Worm (Caenorhabditis elegans) whole organism, L3 larva: ENCODE measurements around the gene ZC262.2.
"Not testable (repeated sequence)": the region's sequence is repeated elsewhere in the genome, so short reads cannot be mapped to it uniquely, and the experiment has no call there.

Source experiments
- R02D3.7 ChIP-seq: fragments of 150-350 bp; optimal IDR thresholded peaks from 2 replicates; lab custom pipeline; 2014; ENCODE audit warnings: missing biosample characterization, missing genetic modification characterization
- ZK546.5 ChIP-seq: sonication (generic microtip); optimal IDR thresholded peaks from 2 replicates; lab custom pipeline; 2017; ENCODE audit warnings: missing biosample characterization, missing genetic modification characterization
- aly-2 ChIP-seq: fragments of 150-350 bp; optimal IDR thresholded peaks from 2 replicates; lab custom pipeline; 2014; ENCODE audit warnings: missing biosample characterization, missing genetic modification characterization
- ama-1 ChIP-seq: fragments of 150-350 bp; optimal IDR thresholded peaks from 2 replicates; lab custom pipeline; 2018
- ceh-16 ChIP-seq: sonication (generic microtip); optimal IDR thresholded peaks from 2 replicates; lab custom pipeline; 2017; ENCODE audit warnings: missing biosample characterization, missing genetic modification characterization
- ceh-28 ChIP-seq: fragments of 150-350 bp; optimal IDR thresholded peaks from 2 replicates; lab custom pipeline; 2014; ENCODE audit warnings: missing biosample characterization, missing genetic modification reagents, missing genetic modification characterization
- ceh-82 ChIP-seq: fragments of 150-350 bp; optimal IDR thresholded peaks from 2 replicates; lab custom pipeline; 2014; ENCODE audit warnings: missing biosample characterization, missing genetic modification characterization
- ceh-9 ChIP-seq: sonication (generic microtip); optimal IDR thresholded peaks from 2 replicates; lab custom pipeline; 2018; ENCODE audit warnings: missing biosample characterization, missing genetic modification characterization
- daf-12 ChIP-seq: fragments of 150-350 bp; optimal IDR thresholded peaks from 2 replicates; lab custom pipeline; 2014; ENCODE audit warnings: missing biosample characterization, missing genetic modification reagents, missing genetic modification characterization
- egl-27 ChIP-seq: sonication (generic microtip); optimal IDR thresholded peaks from 4 replicates; lab custom pipeline; 2017; ENCODE audit warnings: missing biosample characterization, missing genetic modification reagents, missing genetic modification characterization
- elt-2 ChIP-seq: sonication (generic microtip); optimal IDR thresholded peaks from 2 replicates; lab custom pipeline; 2016; ENCODE audit warnings: missing genetic modification reagents, mild to moderate bottlenecking, missing genetic modification characterization, missing compliant biosample characterization
- elt-3 ChIP-seq, 3 experiments: fragments of 150-350 bp in 1 of 3; sonication (generic microtip) in 2 of 3; optimal IDR thresholded peaks; 2 replicates in 2 of 3; 4 replicates in 1 of 3; lab custom pipeline; 2014 to 2017; ENCODE audit warnings: missing biosample characterization in 3 of 3, missing genetic modification characterization in 3 of 3
- eor-1 ChIP-seq, 2 experiments: fragments of 150-350 bp; optimal IDR thresholded peaks; 2 replicates each; lab custom pipeline; 2014 to 2018; ENCODE audit warnings: missing biosample characterization in 2 of 2, missing genetic modification characterization in 2 of 2
- fkh-10 ChIP-seq: sonication (generic microtip); optimal IDR thresholded peaks from 2 replicates; lab custom pipeline; 2017; ENCODE audit warnings: missing biosample characterization, missing genetic modification reagents, missing genetic modification characterization
- fkh-2 ChIP-seq: fragments of 150-350 bp; optimal IDR thresholded peaks from 2 replicates; lab custom pipeline; 2014; ENCODE audit warnings: missing biosample characterization, missing genetic modification reagents, missing genetic modification characterization
- hmg-11 ChIP-seq: sonication (generic microtip); optimal IDR thresholded peaks from 2 replicates; lab custom pipeline; 2016; ENCODE audit warnings: missing genetic modification characterization, missing compliant biosample characterization
- jun-1 ChIP-seq: fragments of 150-350 bp; optimal IDR thresholded peaks from 2 replicates; lab custom pipeline; 2014; ENCODE audit warnings: missing biosample characterization, missing genetic modification reagents, missing genetic modification characterization
- lin-15B ChIP-seq: fragments of 150-350 bp; optimal IDR thresholded peaks from 2 replicates; lab custom pipeline; 2014; ENCODE audit warnings: missing biosample characterization, missing genetic modification characterization
- lin-39 ChIP-seq: fragments of 150-350 bp; optimal IDR thresholded peaks from 2 replicates; lab custom pipeline; 2018; ENCODE audit warnings: missing biosample characterization, missing genetic modification reagents, missing genetic modification characterization
- mdl-1 ChIP-seq: fragments of 150-350 bp; optimal IDR thresholded peaks from 2 replicates; lab custom pipeline; 2014; ENCODE audit warnings: missing biosample characterization, missing genetic modification characterization
- mml-1 ChIP-seq: fragments of 150-350 bp; sonication (generic microtip); optimal IDR thresholded peaks from 3 replicates; lab custom pipeline; 2014; ENCODE audit warnings: missing biosample characterization, missing genetic modification characterization
- nfya-1 ChIP-seq: sonication (generic microtip); optimal IDR thresholded peaks from 2 replicates; lab custom pipeline; 2017; ENCODE audit warnings: missing genetic modification characterization, mild to moderate bottlenecking, missing compliant biosample characterization, antibody characterized with exemption, moderate library complexity; ENCODE audit not compliant: insufficient read depth
- nhr-11 ChIP-seq: fragments of 150-350 bp; optimal IDR thresholded peaks from 2 replicates; lab custom pipeline; 2014; ENCODE audit warnings: missing biosample characterization, missing genetic modification characterization
- nhr-12 ChIP-seq: fragments of 150-350 bp; optimal IDR thresholded peaks from 2 replicates; lab custom pipeline; 2014; ENCODE audit warnings: missing biosample characterization, missing genetic modification characterization
- nhr-23 ChIP-seq: fragments of 150-350 bp; optimal IDR thresholded peaks from 2 replicates; lab custom pipeline; 2014; ENCODE audit warnings: missing biosample characterization, missing genetic modification reagents, missing genetic modification characterization
- nhr-237 ChIP-seq: fragments of 150-350 bp; optimal IDR thresholded peaks from 2 replicates; lab custom pipeline; 2014; ENCODE audit warnings: missing biosample characterization, missing genetic modification characterization
- nhr-25 ChIP-seq: sonication (generic microtip); optimal IDR thresholded peaks from 2 replicates; lab custom pipeline; 2017; ENCODE audit warnings: missing biosample characterization, missing genetic modification characterization
- nhr-28 ChIP-seq: fragments of 150-350 bp; optimal IDR thresholded peaks from 2 replicates; lab custom pipeline; 2014; ENCODE audit warnings: missing biosample characterization, missing genetic modification characterization
- nhr-43 ChIP-seq: sonication (generic microtip); optimal IDR thresholded peaks from 2 replicates; lab custom pipeline; 2016; ENCODE audit warnings: mild to moderate bottlenecking, missing genetic modification characterization, missing compliant biosample characterization; ENCODE audit not compliant: poor library complexity, severe bottlenecking
- nhr-67 ChIP-seq: fragments of 150-350 bp; optimal IDR thresholded peaks from 2 replicates; lab custom pipeline; 2014; ENCODE audit warnings: missing biosample characterization, missing genetic modification characterization
- nhr-76 ChIP-seq: fragments of 150-350 bp; sonication (generic microtip); optimal IDR thresholded peaks from 5 replicates; lab custom pipeline; 2014; ENCODE audit warnings: missing biosample characterization, missing genetic modification characterization
- pha-4 ChIP-seq: fragments of 150-350 bp; optimal IDR thresholded peaks from 2 replicates; lab custom pipeline; 2014; ENCODE audit warnings: missing biosample characterization, missing genetic modification reagents, missing genetic modification characterization
- pqm-1 ChIP-seq: fragments of 150-350 bp; optimal IDR thresholded peaks from 2 replicates; lab custom pipeline; 2017; ENCODE audit warnings: missing biosample characterization, missing genetic modification characterization, inconsistent platforms
- sea-2 ChIP-seq: fragments of 150-350 bp; sonication (generic microtip); optimal IDR thresholded peaks from 4 replicates; lab custom pipeline; 2014; ENCODE audit warnings: missing biosample characterization, missing genetic modification reagents, missing genetic modification characterization
- snpc-4 ChIP-seq: fragments of 150-350 bp; optimal IDR thresholded peaks from 2 replicates; lab custom pipeline; 2014; ENCODE audit warnings: missing biosample characterization, missing genetic modification characterization
- tbx-2 ChIP-seq: sonication (generic microtip); optimal IDR thresholded peaks from 2 replicates; lab custom pipeline; 2016; ENCODE audit warnings: mild to moderate bottlenecking, missing genetic modification characterization, missing compliant biosample characterization
- unc-39 ChIP-seq: sonication (generic microtip); optimal IDR thresholded peaks from 4 replicates; lab custom pipeline; 2017; ENCODE audit warnings: missing biosample characterization, missing genetic modification characterization
- unc-62 ChIP-seq: fragments of 150-350 bp; sonication (generic microtip); optimal IDR thresholded peaks from 4 replicates; lab custom pipeline; 2014; ENCODE audit warnings: missing biosample characterization, missing genetic modification reagents, missing genetic modification characterization
- zag-1 ChIP-seq: fragments of 150-350 bp; optimal IDR thresholded peaks from 2 replicates; lab custom pipeline; 2014; ENCODE audit warnings: missing biosample characterization, missing genetic modification characterization
- ztf-11 ChIP-seq: fragments of 150-350 bp; optimal IDR thresholded peaks from 2 replicates; lab custom pipeline; 2014; ENCODE audit warnings: missing biosample characterization, missing genetic modification characterization
- ztf-4 ChIP-seq: fragments of 150-350 bp; optimal IDR thresholded peaks from 2 replicates; lab custom pipeline; 2014; ENCODE audit warnings: missing biosample characterization, missing genetic modification characterization

The ZC262.2 gene

ce11 chrIII:8347822-8348221, 16.0 kb downstream of the ZC262.2 start, which contains the start of gene clc-29:
TSS of gene clc-29 (minus strand) at chrIII:8347922.
- not testable (repeated sequence) for TF ChIP-seq elt-2 (tag; lab: Kevin White, UChicago); pqm-1 (tag; lab: Kevin White, UChicago); nhr-12

- TF ChIP-seq nfya-1 (tag; lab: Kevin White, UChicago) = peak; percentile 88
- peak; percentile 14 for TF ChIP-seq nhr-25 (tag; lab: Kevin White, UChicago)
- TF ChIP-seq pqm-1 (tag; lab: Kevin White, UChicago) = peak; percentile 18
- TF ChIP-seq ceh-28 (tag; lab: Kevin White, UChicago) = peak; percentile 52
- peak; percentile 4 for TF ChIP-seq snpc-4 (tag; lab: Kevin White, UChicago)
- TF ChIP-seq pha-4 = peak; percentile 87
- peak; percentile 36 for TF ChIP-seq mdl-1 (tag; lab: Kevin White, UChicago)
- TF ChIP-seq mml-1 (tag; lab: Kevin White, UChicago) = no peak
- TF ChIP-seq elt-3 (tag; optimal IDR thresholded peaks at IDR 0.05; lab: Kevin White, UChicago) = no peak
- TF ChIP-seq ama-1 = peak; percentile 15
- TF ChIP-seq fkh-10 (GFP tag; lab: Kevin White, UChicago) = no peak
- no peak for TF ChIP-seq jun-1 (tag; lab: Kevin White, UChicago)
- TF ChIP-seq elt-2 (tag; lab: Kevin White, UChicago) = peak; percentile 8
- TF ChIP-seq nhr-23 (tag; lab: Kevin White, UChicago) = peak; percentile 62
- TF ChIP-seq lin-15B = peak; percentile 36
- TF ChIP-seq ztf-11 = no peak
- TF ChIP-seq egl-27 (tag; lab: Kevin White, UChicago) = no peak
- TF ChIP-seq ceh-82 (tag; lab: Kevin White, UChicago) = no peak
- TF ChIP-seq lin-39 (tag; lab: Kevin White, UChicago) = peak; percentile 39
Measured at ce11 chrIII:8354644-8355461, 23.0 kb downstream of the ZC262.2 start, which contains the start of gene unc-116. TSS of gene unc-116 (minus strand) at chrIII:8355174.

DNA sequence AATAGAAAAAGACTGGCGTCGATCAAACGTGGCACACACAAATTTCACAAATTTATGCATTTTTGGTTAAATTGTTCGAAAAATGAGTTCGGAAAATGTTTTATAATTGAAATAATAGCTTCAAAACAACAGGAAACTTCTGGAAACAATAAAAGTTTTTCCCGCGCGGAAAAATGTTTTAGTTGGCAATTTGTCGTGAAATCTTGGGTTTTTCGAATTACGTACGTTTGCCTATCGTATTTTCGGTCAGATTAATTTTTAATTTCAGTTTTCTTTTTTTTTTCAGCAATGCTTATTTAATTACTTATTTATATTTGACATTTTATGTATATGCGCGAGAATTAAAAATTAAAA, 23.6 kb downstream of the ZC262.2 start:
- TF ChIP-seq nhr-67 (tag; lab: Kevin White, UChicago) (no peak), jun-1 (tag; lab: Kevin White, UChicago) (no peak), egl-27 (tag; lab: Kevin White, UChicago) (no peak), ceh-28 (tag; lab: Kevin White, UChicago) (no peak), hmg-11 (tag; lab: Kevin White, UChicago) (no peak), ama-1 (no peak), zag-1 (tag; lab: Kevin White, UChicago) (no peak), nhr-12 (no peak), tbx-2 (no peak), fkh-10 (GFP tag; lab: Kevin White, UChicago) (no peak), unc-39 (no peak), nhr-23 (tag; lab: Kevin White, UChicago) (no peak), pha-4 (no peak), ceh-9 (tag; lab: Kevin White, UChicago) (no peak), nhr-28 (tag; lab: Kevin White, UChicago) (no peak)

DNA sequence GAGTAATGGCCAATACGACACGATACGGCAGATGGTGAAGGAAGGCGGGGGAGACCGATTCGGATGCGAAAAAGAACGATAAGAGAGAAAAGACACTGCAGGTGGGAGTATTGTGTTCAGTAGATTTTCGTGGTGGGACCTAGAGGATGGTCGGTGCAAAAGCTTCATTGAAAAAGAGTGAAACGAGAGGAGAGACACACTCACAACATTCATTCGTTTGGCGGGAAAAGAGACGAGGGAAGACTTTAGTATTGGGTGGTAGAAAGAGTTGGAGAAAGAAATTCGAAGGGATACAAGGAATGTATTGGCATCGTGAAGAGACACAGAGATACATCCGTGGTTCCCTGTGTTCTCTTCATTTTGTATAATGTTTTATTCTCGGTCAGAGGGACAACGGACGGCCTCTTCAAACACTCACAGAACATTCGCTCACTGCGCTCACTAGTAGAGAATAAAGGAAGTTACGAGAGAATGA, 24.6 kb downstream of the ZC262.2 start:
- no peak for TF ChIP-seq ztf-4 (tag; lab: Kevin White, UChicago)
- peak; percentile 87 for TF ChIP-seq nfya-1 (tag; lab: Kevin White, UChicago)
- TF ChIP-seq aly-2 (tag; lab: Kevin White, UChicago) = no peak
- TF ChIP-seq nhr-67 (tag; lab: Kevin White, UChicago) = no peak
- TF ChIP-seq nhr-25 (tag; lab: Kevin White, UChicago) = peak; percentile 73
- TF ChIP-seq jun-1 (tag; lab: Kevin White, UChicago) = peak; percentile 80
- no peak for TF ChIP-seq eor-1 (tag; optimal IDR thresholded peaks at IDR 0.05; lab: Kevin White, UChicago)
- no peak for TF ChIP-seq nhr-237
- TF ChIP-seq lin-15B = peak; percentile 87
- peak; percentile 51 for TF ChIP-seq nhr-43
- no peak for TF ChIP-seq ceh-16 (tag; lab: Kevin White, UChicago)
- no peak for TF ChIP-seq ceh-82 (tag; lab: Kevin White, UChicago)
- TF ChIP-seq ZK546.5 = no peak
- no peak for TF ChIP-seq ztf-11
- TF ChIP-seq ceh-9 (tag; lab: Kevin White, UChicago) = no peak
- TF ChIP-seq mml-1 (tag; lab: Kevin White, UChicago) = no peak
- TF ChIP-seq nhr-28 (tag; lab: Kevin White, UChicago) = no peak
- peak; percentile 70 for TF ChIP-seq snpc-4 (tag; lab: Kevin White, UChicago)
- TF ChIP-seq hmg-11 (tag; lab: Kevin White, UChicago) = peak; percentile 95
- no peak for TF ChIP-seq nhr-76 (tag; lab: Kevin White, UChicago)
- no peak for TF ChIP-seq daf-12
- TF ChIP-seq unc-39 = no peak
- TF ChIP-seq tbx-2 = no peak
- TF ChIP-seq unc-62 (GFP tag; lab: Kevin White, UChicago) = no peak
- TF ChIP-seq ceh-28 (tag; lab: Kevin White, UChicago) = peak; percentile 58
- peak; percentile 7 for TF ChIP-seq nhr-11 (tag; lab: Kevin White, UChicago)
- peak; percentile 32 for TF ChIP-seq R02D3.7 (tag; lab: Kevin White, UChicago)
- peak; percentile 50 for TF ChIP-seq pqm-1 (tag; lab: Kevin White, UChicago)
- no peak for TF ChIP-seq fkh-2
- TF ChIP-seq sea-2 (GFP tag; lab: Kevin White, UChicago) = no peak
- peak; percentile 59 for TF ChIP-seq ama-1
- peak; percentile 46 for TF ChIP-seq nhr-23 (tag; lab: Kevin White, UChicago)
- no peak for TF ChIP-seq egl-27 (tag; lab: Kevin White, UChicago)
- TF ChIP-seq mdl-1 (tag; lab: Kevin White, UChicago) = no peak
